Worm (Caenorhabditis elegans) whole organism, L3 larva: ENCODE measurements around the gene ckk-1.

Source experiments
- aly-2 ChIP-seq: fragments of 150-350 bp; optimal IDR thresholded peaks from 2 replicates; lab custom pipeline; 2014; ENCODE audit warnings: missing biosample characterization, missing genetic modification characterization
- ceh-16 ChIP-seq: sonication (generic microtip); optimal IDR thresholded peaks from 2 replicates; lab custom pipeline; 2017; ENCODE audit warnings: missing biosample characterization, missing genetic modification characterization
- ceh-82 ChIP-seq: fragments of 150-350 bp; optimal IDR thresholded peaks from 2 replicates; lab custom pipeline; 2014; ENCODE audit warnings: missing biosample characterization, missing genetic modification characterization
- ceh-9 ChIP-seq: sonication (generic microtip); optimal IDR thresholded peaks from 2 replicates; lab custom pipeline; 2018; ENCODE audit warnings: missing biosample characterization, missing genetic modification characterization
- daf-12 ChIP-seq: fragments of 150-350 bp; optimal IDR thresholded peaks from 2 replicates; lab custom pipeline; 2014; ENCODE audit warnings: missing biosample characterization, missing genetic modification reagents, missing genetic modification characterization
- egl-27 ChIP-seq: sonication (generic microtip); optimal IDR thresholded peaks from 4 replicates; lab custom pipeline; 2017; ENCODE audit warnings: missing biosample characterization, missing genetic modification reagents, missing genetic modification characterization
- elt-2 ChIP-seq: sonication (generic microtip); optimal IDR thresholded peaks from 2 replicates; lab custom pipeline; 2016; ENCODE audit warnings: missing genetic modification reagents, mild to moderate bottlenecking, missing genetic modification characterization, missing compliant biosample characterization
- elt-3 ChIP-seq, 3 experiments: fragments of 150-350 bp in 1 of 3; sonication (generic microtip) in 2 of 3; optimal IDR thresholded peaks; 2 replicates in 2 of 3; 4 replicates in 1 of 3; lab custom pipeline; 2014 to 2017; ENCODE audit warnings: missing biosample characterization in 3 of 3, missing genetic modification characterization in 3 of 3
- fkh-10 ChIP-seq: sonication (generic microtip); optimal IDR thresholded peaks from 2 replicates; lab custom pipeline; 2017; ENCODE audit warnings: missing biosample characterization, missing genetic modification reagents, missing genetic modification characterization
- fos-1 ChIP-seq: fragments of 150-350 bp; optimal IDR thresholded peaks from 2 replicates; lab custom pipeline; 2014; ENCODE audit warnings: missing biosample characterization, missing genetic modification characterization
- hmg-11 ChIP-seq: sonication (generic microtip); optimal IDR thresholded peaks from 2 replicates; lab custom pipeline; 2016; ENCODE audit warnings: missing genetic modification characterization, missing compliant biosample characterization
- jun-1 ChIP-seq: fragments of 150-350 bp; optimal IDR thresholded peaks from 2 replicates; lab custom pipeline; 2014; ENCODE audit warnings: missing biosample characterization, missing genetic modification reagents, missing genetic modification characterization
- lin-39 ChIP-seq: fragments of 150-350 bp; optimal IDR thresholded peaks from 2 replicates; lab custom pipeline; 2018; ENCODE audit warnings: missing biosample characterization, missing genetic modification reagents, missing genetic modification characterization
- lsy-12 ChIP-seq: sonication (generic microtip); optimal IDR thresholded peaks from 2 replicates; lab custom pipeline; 2016; ENCODE audit warnings: mild to moderate bottlenecking, missing genetic modification characterization, missing compliant biosample characterization
- mdl-1 ChIP-seq: fragments of 150-350 bp; optimal IDR thresholded peaks from 2 replicates; lab custom pipeline; 2014; ENCODE audit warnings: missing biosample characterization, missing genetic modification characterization
- mml-1 ChIP-seq: fragments of 150-350 bp; sonication (generic microtip); optimal IDR thresholded peaks from 3 replicates; lab custom pipeline; 2014; ENCODE audit warnings: missing biosample characterization, missing genetic modification characterization
- nfya-1 ChIP-seq: sonication (generic microtip); optimal IDR thresholded peaks from 2 replicates; lab custom pipeline; 2017; ENCODE audit warnings: missing genetic modification characterization, mild to moderate bottlenecking, missing compliant biosample characterization, antibody characterized with exemption, moderate library complexity; ENCODE audit not compliant: insufficient read depth
- nhr-12 ChIP-seq: fragments of 150-350 bp; optimal IDR thresholded peaks from 2 replicates; lab custom pipeline; 2014; ENCODE audit warnings: missing biosample characterization, missing genetic modification characterization
- nhr-23 ChIP-seq: fragments of 150-350 bp; optimal IDR thresholded peaks from 2 replicates; lab custom pipeline; 2014; ENCODE audit warnings: missing biosample characterization, missing genetic modification reagents, missing genetic modification characterization
- nhr-25 ChIP-seq: sonication (generic microtip); optimal IDR thresholded peaks from 2 replicates; lab custom pipeline; 2017; ENCODE audit warnings: missing biosample characterization, missing genetic modification characterization
- nhr-28 ChIP-seq: fragments of 150-350 bp; optimal IDR thresholded peaks from 2 replicates; lab custom pipeline; 2014; ENCODE audit warnings: missing biosample characterization, missing genetic modification characterization
- nhr-67 ChIP-seq: fragments of 150-350 bp; optimal IDR thresholded peaks from 2 replicates; lab custom pipeline; 2014; ENCODE audit warnings: missing biosample characterization, missing genetic modification characterization
- nhr-76 ChIP-seq: fragments of 150-350 bp; sonication (generic microtip); optimal IDR thresholded peaks from 5 replicates; lab custom pipeline; 2014; ENCODE audit warnings: missing biosample characterization, missing genetic modification characterization
- nhr-77 ChIP-seq: fragments of 150-350 bp; optimal IDR thresholded peaks from 2 replicates; lab custom pipeline; 2014; ENCODE audit warnings: missing biosample characterization, missing genetic modification characterization
- pha-4 ChIP-seq: fragments of 150-350 bp; optimal IDR thresholded peaks from 2 replicates; lab custom pipeline; 2014; ENCODE audit warnings: missing biosample characterization, missing genetic modification reagents, missing genetic modification characterization
- pqm-1 ChIP-seq: fragments of 150-350 bp; optimal IDR thresholded peaks from 2 replicates; lab custom pipeline; 2017; ENCODE audit warnings: missing biosample characterization, missing genetic modification characterization, inconsistent platforms
- skn-1 ChIP-seq: fragments of 150-350 bp; optimal IDR thresholded peaks from 2 replicates; lab custom pipeline; 2014; ENCODE audit warnings: missing biosample characterization, missing genetic modification characterization
- unc-39 ChIP-seq: sonication (generic microtip); optimal IDR thresholded peaks from 4 replicates; lab custom pipeline; 2017; ENCODE audit warnings: missing biosample characterization, missing genetic modification characterization
- unc-62 ChIP-seq: fragments of 150-350 bp; sonication (generic microtip); optimal IDR thresholded peaks from 4 replicates; lab custom pipeline; 2014; ENCODE audit warnings: missing biosample characterization, missing genetic modification reagents, missing genetic modification characterization
- zag-1 ChIP-seq: fragments of 150-350 bp; optimal IDR thresholded peaks from 2 replicates; lab custom pipeline; 2014; ENCODE audit warnings: missing biosample characterization, missing genetic modification characterization
- ztf-4 ChIP-seq: fragments of 150-350 bp; optimal IDR thresholded peaks from 2 replicates; lab custom pipeline; 2014; ENCODE audit warnings: missing biosample characterization, missing genetic modification characterization

ckk-1 gene

DNA sequence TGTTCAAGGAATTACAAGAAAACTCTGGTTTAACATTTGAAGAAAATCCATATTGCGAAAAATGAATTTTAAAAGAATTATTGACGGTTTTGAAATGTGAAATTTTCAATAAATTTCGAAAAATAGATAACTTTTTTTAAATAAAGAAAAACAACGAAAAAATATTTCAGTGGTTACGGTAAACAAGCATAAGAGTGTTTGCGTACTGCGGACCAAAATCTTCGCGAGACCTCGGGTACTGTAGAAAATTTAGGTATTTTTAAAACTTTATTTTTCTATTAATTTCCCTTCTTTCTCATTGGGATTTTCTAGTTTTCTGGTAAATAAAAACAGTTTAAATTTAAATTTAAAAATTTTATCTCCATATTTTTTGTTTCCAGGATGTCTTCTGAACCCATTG lies 31.2 kb upstream of the ckk-1 start, which contains the start of gene xnd-1:
xnd-1 (plus strand) TSS at position 381 of the 400 bp plus-strand sequence.
- TF ChIP-seq lsy-12 (tag; lab: Kevin White, UChicago) (no peak), nhr-23 (tag; lab: Kevin White, UChicago) (no peak), fkh-10 (GFP tag; lab: Kevin White, UChicago) (no peak), nhr-76 (no peak), lin-39 (tag; lab: Kevin White, UChicago) (no peak), mdl-1 (tag; lab: Kevin White, UChicago) (no peak), egl-27 (tag; lab: Kevin White, UChicago) (no peak), mml-1 (tag; lab: Kevin White, UChicago) (no peak), elt-2 (no peak), nhr-28 (tag; lab: Kevin White, UChicago) (no peak), aly-2 (tag; lab: Kevin White, UChicago) (no peak), unc-62 (GFP tag; lab: Kevin White, UChicago) (no peak), unc-39 (tag; lab: Kevin White, UChicago) (no peak), ceh-9 (tag; lab: Kevin White, UChicago) (no peak), daf-12 (tag; lab: Kevin White, UChicago) (no peak)

DNA sequence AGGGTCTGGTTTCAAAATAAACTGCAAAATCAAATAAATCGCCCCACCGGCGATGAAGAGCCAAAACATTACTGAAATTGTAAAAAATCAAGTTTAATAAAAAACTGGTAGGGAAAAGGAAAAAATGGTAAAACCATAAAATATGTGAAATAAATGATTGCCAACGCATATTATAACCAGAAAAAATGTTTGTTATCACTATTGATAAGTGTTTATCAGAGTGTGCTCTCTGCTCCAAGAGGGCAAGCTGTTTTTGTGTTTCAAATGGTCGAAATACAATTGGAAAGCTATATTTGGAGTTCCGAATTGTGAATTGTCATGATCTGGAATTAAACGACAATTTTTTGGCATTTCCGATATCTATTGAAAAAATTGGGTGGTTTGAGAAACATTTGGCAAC lies 25.0 kb upstream of the ckk-1 start, which contains the start of gene C05D2.8:
C05D2.8 (minus strand) TSS at position 71 of the 400 bp plus-strand sequence.
- TF ChIP-seq nhr-77 (tag; lab: Kevin White, UChicago) (no peak), pqm-1 (peak; percentile 20), ceh-9 (tag; lab: Kevin White, UChicago) (no peak), elt-2 (peak; percentile 81), fkh-10 (GFP tag; lab: Kevin White, UChicago) (no peak), hmg-11 (tag; lab: Kevin White, UChicago) (no peak)

DNA sequence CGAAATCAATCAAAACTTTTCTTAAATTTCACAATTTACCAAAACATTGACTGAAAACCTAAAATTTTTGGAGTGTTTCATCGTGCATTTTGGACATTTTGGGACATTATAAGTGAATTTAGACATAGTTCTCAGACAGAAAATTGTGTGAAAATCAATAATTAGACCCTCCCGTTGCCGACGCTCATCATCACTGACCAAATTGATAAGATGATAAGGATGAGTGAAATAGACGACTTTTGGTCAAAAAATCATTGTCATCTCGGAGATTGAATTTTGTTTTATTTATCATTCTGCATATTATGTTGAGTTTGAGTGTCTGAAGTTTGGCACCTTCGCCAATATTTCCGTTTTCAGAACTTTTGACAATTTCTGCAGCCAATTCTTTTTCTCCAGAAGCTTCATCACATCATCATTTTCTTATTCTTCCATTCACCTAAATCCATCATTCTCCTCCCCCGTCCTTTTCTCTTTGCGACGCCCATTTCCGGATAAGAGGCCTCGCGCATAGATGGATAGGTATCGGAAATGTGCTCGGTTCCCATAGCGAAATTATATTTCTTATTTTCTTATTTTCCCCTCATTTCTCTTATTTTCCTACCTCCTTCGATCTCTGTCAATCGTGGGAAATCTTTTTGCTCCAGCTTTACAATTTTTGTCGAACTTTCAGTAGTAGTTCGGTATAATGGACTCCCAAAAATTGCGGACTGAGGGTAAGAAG lies 23.5 kb upstream of the ckk-1 start, which contains the start of gene bas-1:
bas-1 (plus strand) TSS at position 671 of the 721 bp plus-strand sequence.
- TF ChIP-seq fos-1 (tag; lab: Kevin White, UChicago) (no peak), pqm-1 (peak; percentile 60), lin-39 (tag; lab: Kevin White, UChicago) (peak; percentile 6), elt-2 (peak; percentile 34)

DNA sequence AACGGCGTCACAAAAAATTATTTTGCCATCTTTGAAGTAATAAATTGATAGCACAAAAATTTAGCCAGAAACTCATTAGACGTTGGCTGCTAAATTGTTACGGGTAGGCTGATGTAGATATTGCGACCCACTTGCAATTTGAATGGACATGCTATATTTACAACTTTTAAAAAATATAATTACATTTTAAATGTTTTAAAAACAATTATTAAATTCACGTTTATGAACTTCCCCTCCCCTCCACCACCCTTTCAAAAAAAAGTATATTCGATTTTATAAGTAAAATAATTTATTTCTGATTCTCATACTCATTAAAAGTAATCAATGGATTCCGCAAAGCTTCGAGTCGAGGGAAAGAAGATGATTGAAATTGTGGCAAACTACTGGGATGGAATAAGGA lies 20.6 kb upstream of the ckk-1 start, which contains the start of gene basl-1:
basl-1 (plus strand) TSS at position 301 of the 400 bp plus-strand sequence.
- TF ChIP-seq ztf-4 (tag; lab: Kevin White, UChicago) (no peak), ceh-82 (tag; lab: Kevin White, UChicago) (no peak), nhr-12 (tag; lab: Kevin White, UChicago) (no peak), mml-1 (tag; lab: Kevin White, UChicago) (no peak), nhr-67 (no peak), ceh-16 (tag; lab: Kevin White, UChicago) (no peak), pha-4 (tag; lab: Kevin White, UChicago) (no peak), nhr-25 (tag; lab: Kevin White, UChicago) (no peak), lin-39 (tag; lab: Kevin White, UChicago) (no peak), daf-12 (tag; lab: Kevin White, UChicago) (no peak), zag-1 (tag; lab: Kevin White, UChicago) (no peak), jun-1 (tag; lab: Kevin White, UChicago) (no peak), elt-3 (tag; optimal IDR thresholded peaks at IDR 0.05; lab: Kevin White, UChicago) (no peak), nhr-23 (tag; lab: Kevin White, UChicago) (no peak)

DNA sequence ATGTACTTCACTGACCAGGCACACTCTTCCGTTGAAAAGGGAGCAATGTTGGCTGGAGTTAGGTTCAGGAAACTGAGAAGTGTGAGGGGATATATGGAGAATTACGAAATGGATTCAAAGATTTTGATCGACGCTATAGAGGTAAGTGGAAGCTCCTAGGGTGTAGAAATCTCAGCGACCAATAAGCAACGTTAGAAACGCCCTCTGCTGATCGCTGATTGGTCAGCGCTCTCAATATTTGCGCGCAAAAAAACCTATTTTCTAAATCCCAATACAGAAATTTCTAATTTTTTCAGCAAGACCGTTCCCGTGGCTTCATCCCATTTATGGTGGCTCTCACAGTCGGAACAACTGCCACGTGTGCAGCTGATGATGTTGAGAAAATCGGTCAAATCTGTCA lies 19.6 kb upstream of the ckk-1 start:
- TF ChIP-seq nfya-1 (tag; lab: Kevin White, UChicago) (peak; percentile 56), pqm-1 (no peak)

DNA sequence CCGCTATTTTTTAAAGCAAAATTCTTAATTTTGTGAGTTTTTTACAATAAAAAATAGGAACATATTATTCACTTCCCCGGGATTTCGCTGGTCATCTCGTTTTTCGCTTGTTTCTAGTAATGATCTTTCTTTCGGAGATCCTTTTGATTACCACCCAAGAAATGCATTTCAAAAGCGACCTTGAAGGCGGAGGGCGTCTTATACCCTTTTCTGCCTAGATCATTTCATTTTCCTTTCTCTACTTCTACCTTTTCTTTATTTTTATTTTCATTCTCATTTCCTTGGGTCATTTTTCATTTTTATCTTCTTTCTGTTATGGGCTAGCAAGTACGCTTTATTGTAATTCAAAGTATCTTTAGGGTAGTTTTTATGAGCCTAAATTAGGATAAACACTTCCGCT lies 15.1 kb upstream of the ckk-1 start:
- TF ChIP-seq aly-2 (tag; lab: Kevin White, UChicago) (no peak), nhr-28 (tag; lab: Kevin White, UChicago) (no peak), nhr-25 (tag; lab: Kevin White, UChicago) (peak; percentile 11), skn-1 (tag; lab: Kevin White, UChicago) (no peak), elt-3 (tag; optimal IDR thresholded peaks at IDR 0.05; lab: Kevin White, UChicago) (no peak), daf-12 (tag; lab: Kevin White, UChicago) (no peak)
